Fruit fly (Drosophila melanogaster): Measurements from ENCODE around the gene CG5280.

- no peak for TF ChIP-seq CG8478 (optimal IDR thresholded peaks at IDR 0.05)
- no peak for TF ChIP-seq CTCF (optimal IDR thresholded peaks at IDR 0.05)
Measured at dm6 chr3L:8996899-8997685, 7.1 kb upstream of the CG5280 start.

Data from S2 (cell line).